Worm (Caenorhabditis elegans) whole organism, L2 larva: ENCODE data around the gene srd-35.
A peak's percentile ranks its signal among the peaks of the same experiment; 100 is the strongest.

Source experiments
- C34F6.9 ChIP-seq: fragments of 150-350 bp; optimal IDR thresholded peaks from 2 replicates; lab custom pipeline; 2014; ENCODE audit warnings: missing biosample characterization, missing genetic modification characterization
- F13H6.1 ChIP-seq: sonication (generic microtip); optimal IDR thresholded peaks from 2 replicates; lab custom pipeline; 2016; ENCODE audit warnings: missing genetic modification characterization, missing compliant biosample characterization
- ZK546.5 ChIP-seq: sonication (generic microtip); optimal IDR thresholded peaks from 2 replicates; lab custom pipeline; 2017; ENCODE audit warnings: missing biosample characterization, missing genetic modification characterization
- aly-2 ChIP-seq: fragments of 150-350 bp; optimal IDR thresholded peaks from 2 replicates; lab custom pipeline; 2014; ENCODE audit warnings: missing biosample characterization, missing genetic modification characterization
- ama-1 ChIP-seq: fragments of 150-350 bp; optimal IDR thresholded peaks from 2 replicates; lab custom pipeline; 2018; ENCODE audit warnings: inconsistent platforms
- ceh-16 ChIP-seq: fragments of 150-350 bp; optimal IDR thresholded peaks from 2 replicates; lab custom pipeline; 2014; ENCODE audit warnings: missing biosample characterization, missing genetic modification characterization
- dmd-4 ChIP-seq: sonication (generic microtip); optimal IDR thresholded peaks from 2 replicates; lab custom pipeline; 2017; ENCODE audit warnings: missing biosample characterization, missing genetic modification characterization
- egl-27 ChIP-seq: sonication (generic microtip); optimal IDR thresholded peaks from 3 replicates; lab custom pipeline; 2017; ENCODE audit warnings: missing biosample characterization, missing genetic modification reagents, missing genetic modification characterization
- elt-1 ChIP-seq: fragments of 150-350 bp; optimal IDR thresholded peaks from 2 replicates; lab custom pipeline; 2014; ENCODE audit warnings: missing biosample characterization, missing genetic modification characterization
- elt-3 ChIP-seq: sonication (generic microtip); optimal IDR thresholded peaks from 2 replicates; lab custom pipeline; 2017; ENCODE audit warnings: missing biosample characterization, missing genetic modification characterization
- fos-1 ChIP-seq: fragments of 150-350 bp; optimal IDR thresholded peaks from 2 replicates; lab custom pipeline; 2014; ENCODE audit warnings: missing biosample characterization, missing genetic modification characterization
- gmeb-1 ChIP-seq: fragments of 150-350 bp; optimal IDR thresholded peaks from 2 replicates; lab custom pipeline; 2014; ENCODE audit warnings: missing biosample characterization, missing genetic modification characterization
- lin-11 ChIP-seq: fragments of 150-350 bp; sonication (generic microtip); optimal IDR thresholded peaks from 2 replicates; lab custom pipeline; 2014; ENCODE audit warnings: missing biosample characterization, missing genetic modification characterization, inconsistent platforms, mixed read lengths
- lin-13 ChIP-seq: fragments of 150-350 bp; optimal IDR thresholded peaks from 2 replicates; lab custom pipeline; 2014; ENCODE audit warnings: missing biosample characterization, missing genetic modification reagents, missing genetic modification characterization
- lin-39 ChIP-seq: fragments of 150-350 bp; optimal IDR thresholded peaks from 2 replicates; lab custom pipeline; 2014; ENCODE audit warnings: missing biosample characterization, missing genetic modification reagents, missing genetic modification characterization
- mab-5 ChIP-seq: fragments of 150-350 bp; optimal IDR thresholded peaks from 2 replicates; lab custom pipeline; 2014; ENCODE audit warnings: missing biosample characterization, missing genetic modification characterization
- mbf-1 ChIP-seq: sonication (generic microtip); optimal IDR thresholded peaks from 2 replicates; lab custom pipeline; 2017; ENCODE audit warnings: missing biosample characterization, missing genetic modification characterization
- mdl-1 ChIP-seq, 2 experiments: fragments of 150-350 bp in 1 of 2; sonication (generic microtip) in 1 of 2; optimal IDR thresholded peaks; 2 replicates each; lab custom pipeline; 2017; ENCODE audit warnings: missing biosample characterization in 2 of 2, missing genetic modification characterization in 2 of 2
- nhr-10 ChIP-seq: sonication (generic microtip); optimal IDR thresholded peaks from 2 replicates; lab custom pipeline; 2017; ENCODE audit warnings: missing biosample characterization, missing genetic modification characterization
- nhr-11 ChIP-seq: fragments of 150-350 bp; optimal IDR thresholded peaks from 2 replicates; lab custom pipeline; 2014; ENCODE audit warnings: missing biosample characterization, missing genetic modification characterization
- nhr-23 ChIP-seq: fragments of 150-350 bp; optimal IDR thresholded peaks from 2 replicates; lab custom pipeline; 2014; ENCODE audit warnings: missing biosample characterization, missing genetic modification reagents, missing genetic modification characterization
- nhr-237 ChIP-seq: fragments of 150-350 bp; optimal IDR thresholded peaks from 2 replicates; lab custom pipeline; 2014; ENCODE audit warnings: missing biosample characterization, missing genetic modification characterization
- nhr-25 ChIP-seq: fragments of 150-350 bp; sonication (generic microtip); optimal IDR thresholded peaks from 3 replicates; lab custom pipeline; 2014; ENCODE audit warnings: missing biosample characterization, missing genetic modification characterization
- nhr-77 ChIP-seq: fragments of 150-350 bp; optimal IDR thresholded peaks from 2 replicates; lab custom pipeline; 2014; ENCODE audit warnings: missing biosample characterization, missing genetic modification characterization
- skn-1 ChIP-seq: sonication (generic microtip); optimal IDR thresholded peaks from 2 replicates; lab custom pipeline; 2017; ENCODE audit warnings: missing biosample characterization, missing genetic modification characterization
- sma-3 ChIP-seq: sonication (generic microtip); optimal IDR thresholded peaks from 2 replicates; lab custom pipeline; 2016; ENCODE audit warnings: missing genetic modification reagents, missing genetic modification characterization, missing compliant biosample characterization
- sma-9 ChIP-seq, 2 experiments: fragments of 150-350 bp in 1 of 2; sonication (generic microtip) in 1 of 2; optimal IDR thresholded peaks; 2 replicates each; lab custom pipeline; 2014 to 2016; ENCODE audit warnings: missing genetic modification characterization in 2 of 2, mild to moderate bottlenecking in 1 of 2, missing biosample characterization in 1 of 2, missing compliant biosample characterization in 1 of 2, missing genetic modification reagents in 1 of 2, moderate library complexity in 1 of 2
- unc-39 ChIP-seq: fragments of 150-350 bp; optimal IDR thresholded peaks from 2 replicates; lab custom pipeline; 2014; ENCODE audit warnings: missing biosample characterization, missing genetic modification characterization
- unc-55 ChIP-seq: fragments of 150-350 bp; sonication (generic microtip); optimal IDR thresholded peaks from 3 replicates; lab custom pipeline; 2014; ENCODE audit warnings: missing biosample characterization, missing genetic modification reagents, missing genetic modification characterization
- unc-62 ChIP-seq: fragments of 150-350 bp; optimal IDR thresholded peaks from 2 replicates; lab custom pipeline; 2014; ENCODE audit warnings: missing biosample characterization, missing genetic modification reagents, missing genetic modification characterization
- ztf-11 ChIP-seq: sonication (generic microtip); optimal IDR thresholded peaks from 2 replicates; lab custom pipeline; 2017; ENCODE audit warnings: missing biosample characterization, missing genetic modification characterization

The srd-35 gene

ce11 chrV:12987061-12987460 lies 22.9 kb downstream of the srd-35 start, which contains the start of gene shw-3:
Gene shw-3, minus strand, starts transcription at chrV:12987161.
- TF ChIP-seq ZK546.5 (tag; lab: Kevin White, UChicago), result no peak
- no peak for TF ChIP-seq mdl-1 (tag; optimal IDR thresholded peaks at IDR 0.05; lab: Kevin White, UChicago)
- no peak for TF ChIP-seq F13H6.1
- TF ChIP-seq lin-11 (tag; lab: Kevin White, UChicago), result no peak
- no peak for TF ChIP-seq unc-62
- TF ChIP-seq unc-55 (GFP tag; lab: Kevin White, UChicago), result no peak
- no peak for TF ChIP-seq elt-1 (tag; lab: Kevin White, UChicago)
- TF ChIP-seq C34F6.9 (tag; lab: Kevin White, UChicago), result no peak
- TF ChIP-seq lin-13 (GFP tag; lab: Kevin White, UChicago), result no peak
- no peak for TF ChIP-seq nhr-10
- TF ChIP-seq mbf-1 (tag; lab: Kevin White, UChicago), result no peak
- no peak for TF ChIP-seq nhr-237 (tag; lab: Kevin White, UChicago)
- no peak for TF ChIP-seq lin-39 (tag; lab: Kevin White, UChicago)

ce11 chrV:12988256-12988655 lies 24.1 kb downstream of the srd-35 start, which contains the start of gene F15B9.8:
Gene F15B9.8, plus strand, starts transcription at chrV:12988556.
- TF ChIP-seq mab-5 (tag; lab: Kevin White, UChicago) (no peak), nhr-77 (tag; lab: Kevin White, UChicago) (no peak), ZK546.5 (tag; lab: Kevin White, UChicago) (no peak), ceh-16 (no peak), gmeb-1 (tag; lab: Kevin White, UChicago) (no peak), F13H6.1 (no peak), egl-27 (tag; lab: Kevin White, UChicago) (no peak)
- TF ChIP-seq, all 48 proteins: peak for 0

ce11 chrV:12992891-12993290 lies 28.7 kb downstream of the srd-35 start, which contains the start of the genes F15B9.11 and dsl-7:
Gene F15B9.11, minus strand, starts transcription at chrV:12992895.
Gene dsl-7, plus strand, starts transcription at chrV:12993150.
- no peak for TF ChIP-seq fos-1 (tag; lab: Kevin White, UChicago)
- TF ChIP-seq ama-1 (lab: Kevin White, UChicago), result no peak
- peak; percentile 77 for TF ChIP-seq nhr-25 (tag; lab: Kevin White, UChicago)
- no peak for TF ChIP-seq aly-2 (tag; lab: Kevin White, UChicago)
- no peak for TF ChIP-seq dmd-4 (tag; lab: Kevin White, UChicago)
- no peak for TF ChIP-seq unc-39 (tag; lab: Kevin White, UChicago)
- TF ChIP-seq ceh-16, result no peak
- no peak for TF ChIP-seq nhr-23 (tag; lab: Kevin White, UChicago)
- no peak for TF ChIP-seq sma-3 (GFP tag; lab: Kevin White, UChicago)

ce11 chrV:12995269-12995668 lies 31.1 kb downstream of the srd-35 start, which contains the start of gene far-5:
Gene far-5, plus strand, starts transcription at chrV:12995569.
- no peak for TF ChIP-seq ztf-11 (tag; lab: Kevin White, UChicago)
- no peak for TF ChIP-seq F13H6.1
- no peak for TF ChIP-seq nhr-11 (tag; lab: Kevin White, UChicago)
- no peak for TF ChIP-seq nhr-25 (tag; lab: Kevin White, UChicago)
- no peak for TF ChIP-seq lin-39 (tag; lab: Kevin White, UChicago)
- TF ChIP-seq nhr-23 (tag; lab: Kevin White, UChicago), result no peak
- no peak for TF ChIP-seq skn-1 (tag; lab: Kevin White, UChicago)
- no peak for TF ChIP-seq C34F6.9 (tag; lab: Kevin White, UChicago)
- TF ChIP-seq elt-3 (tag; lab: Kevin White, UChicago), result no peak
- TF ChIP-seq egl-27 (tag; lab: Kevin White, UChicago), result no peak
- no peak for TF ChIP-seq aly-2 (tag; lab: Kevin White, UChicago)
- no peak for TF ChIP-seq sma-9 (GFP tag; optimal IDR thresholded peaks at IDR 0.05; lab: Kevin White, UChicago)
- no peak for TF ChIP-seq sma-9 (tag; optimal IDR thresholded peaks at IDR 0.05; lab: Kevin White, UChicago)
- TF ChIP-seq nhr-10, result no peak

- TF ChIP-seq nhr-77 (tag; lab: Kevin White, UChicago) (no peak), lin-11 (tag; lab: Kevin White, UChicago) (no peak), lin-39 (tag; lab: Kevin White, UChicago) (no peak), dmd-4 (tag; lab: Kevin White, UChicago) (no peak), aly-2 (tag; lab: Kevin White, UChicago) (no peak), egl-27 (tag; lab: Kevin White, UChicago) (no peak)
- TF ChIP-seq, all 48 proteins: peak for 0
These were observed 33.2 kb downstream of the srd-35 start, which contains the start of gene far-3 for ce11 chrV:12997422-12997821. Gene far-3, minus strand, starts transcription at chrV:12997522.
